Fruit fly (Drosophila melanogaster): ENCODE data around the gene CG7556.

CG7556 gene

dm6 chrX:19171926-19172325 lies 7.7 kb downstream of the CG7556 start:
- no peak for TF ChIP-seq Crg-1 (GFP tag; optimal IDR thresholded peaks at IDR 0.05)
- TF ChIP-seq CG12768 (GFP tag; optimal IDR thresholded peaks at IDR 0.05), result no peak
- no peak for TF ChIP-seq bab1 (GFP tag; optimal IDR thresholded peaks at IDR 0.05)
- TF ChIP-seq CG7101 (tag; optimal IDR thresholded peaks at IDR 0.05), result no peak
- no peak for TF ChIP-seq CG14711 (tag; optimal IDR thresholded peaks at IDR 0.05)
- no peak for TF ChIP-seq Mnt (GFP tag; optimal IDR thresholded peaks at IDR 0.05)
- no peak for TF ChIP-seq pad (GFP tag; optimal IDR thresholded peaks at IDR 0.05)
- TF ChIP-seq ovo (GFP tag; optimal IDR thresholded peaks at IDR 0.05), result no peak
- no peak for TF ChIP-seq tj (GFP tag; optimal IDR thresholded peaks at IDR 0.05)
- no peak for TF ChIP-seq CG11617 (GFP tag; optimal IDR thresholded peaks at IDR 0.05)
- no peak for TF ChIP-seq CG7045 (GFP tag; optimal IDR thresholded peaks at IDR 0.05)
- TF ChIP-seq CG33017 (tag; optimal IDR thresholded peaks at IDR 0.05), result no peak
- no peak for TF ChIP-seq kay (GFP tag; ENCODE audit: borderline replicate concordance)
- no peak for TF ChIP-seq Clk (GFP tag; optimal IDR thresholded peaks at IDR 0.05)

dm6 chrX:19170791-19171190 lies 8.8 kb downstream of the CG7556 start, which contains the start of gene Inx5:
Inx5 (minus strand) TSS chrX:19170883.
- TF ChIP-seq CG1620 (GFP tag; optimal IDR thresholded peaks at IDR 0.05) (no peak), CG7101 (tag; optimal IDR thresholded peaks at IDR 0.05) (no peak), toe (GFP tag; optimal IDR thresholded peaks at IDR 0.05) (no peak), cic (GFP tag; optimal IDR thresholded peaks at IDR 0.05) (no peak), kay (GFP tag; ENCODE audit: borderline replicate concordance) (no peak), Crg-1 (GFP tag; optimal IDR thresholded peaks at IDR 0.05) (no peak), CG7045 (GFP tag; optimal IDR thresholded peaks at IDR 0.05) (no peak), ovo (GFP tag; optimal IDR thresholded peaks at IDR 0.05) (no peak), tj (GFP tag; optimal IDR thresholded peaks at IDR 0.05) (no peak), cnc (optimal IDR thresholded peaks at IDR 0.05) (no peak), Mnt (GFP tag; optimal IDR thresholded peaks at IDR 0.05) (no peak), CG12768 (GFP tag; optimal IDR thresholded peaks at IDR 0.05) (no peak), CG11617 (GFP tag; optimal IDR thresholded peaks at IDR 0.05) (no peak), pad (GFP tag; optimal IDR thresholded peaks at IDR 0.05) (no peak), bab1 (GFP tag; optimal IDR thresholded peaks at IDR 0.05) (no peak), CG5204 (GFP tag; optimal IDR thresholded peaks at IDR 0.05) (no peak), CG14711 (tag; optimal IDR thresholded peaks at IDR 0.05) (no peak)

- TF ChIP-seq pad (GFP tag; optimal IDR thresholded peaks at IDR 0.05) (no peak), CG1620 (GFP tag; optimal IDR thresholded peaks at IDR 0.05) (no peak), tj (GFP tag; optimal IDR thresholded peaks at IDR 0.05) (peak; percentile 1), Hr96 (GFP tag; optimal IDR thresholded peaks at IDR 0.05) (no peak), toe (GFP tag; optimal IDR thresholded peaks at IDR 0.05) (no peak), CG14711 (tag; optimal IDR thresholded peaks at IDR 0.05) (no peak), Crg-1 (GFP tag; optimal IDR thresholded peaks at IDR 0.05) (no peak), CG7101 (tag; optimal IDR thresholded peaks at IDR 0.05) (no peak), CG12768 (GFP tag; optimal IDR thresholded peaks at IDR 0.05) (no peak), Clk (GFP tag; optimal IDR thresholded peaks at IDR 0.05) (no peak), CG33017 (tag; optimal IDR thresholded peaks at IDR 0.05) (no peak), cnc (optimal IDR thresholded peaks at IDR 0.05) (no peak), kay (GFP tag; ENCODE audit: borderline replicate concordance) (peak; percentile 91), CG5204 (GFP tag; optimal IDR thresholded peaks at IDR 0.05) (no peak), Mnt (GFP tag; optimal IDR thresholded peaks at IDR 0.05) (peak; percentile 73), ovo (GFP tag; optimal IDR thresholded peaks at IDR 0.05) (no peak), CG11617 (GFP tag; optimal IDR thresholded peaks at IDR 0.05) (no peak), bab1 (GFP tag; optimal IDR thresholded peaks at IDR 0.05) (no peak), cic (GFP tag; optimal IDR thresholded peaks at IDR 0.05) (peak; percentile 83), CG7045 (GFP tag; optimal IDR thresholded peaks at IDR 0.05) (no peak)
These were observed 11.8 kb downstream of the CG7556 start for dm6 chrX:19167586-19168403.

- TF ChIP-seq toe (GFP tag; optimal IDR thresholded peaks at IDR 0.05) (no peak), CG33017 (tag; optimal IDR thresholded peaks at IDR 0.05) (no peak), CG12768 (GFP tag; optimal IDR thresholded peaks at IDR 0.05) (no peak), bab1 (GFP tag; optimal IDR thresholded peaks at IDR 0.05) (no peak), CG7045 (GFP tag; optimal IDR thresholded peaks at IDR 0.05) (no peak), Hr96 (GFP tag; optimal IDR thresholded peaks at IDR 0.05) (no peak), CG5204 (GFP tag; optimal IDR thresholded peaks at IDR 0.05) (no peak), Mnt (GFP tag; optimal IDR thresholded peaks at IDR 0.05) (no peak), CG14711 (tag; optimal IDR thresholded peaks at IDR 0.05) (no peak), Crg-1 (GFP tag; optimal IDR thresholded peaks at IDR 0.05) (no peak), Clk (GFP tag; optimal IDR thresholded peaks at IDR 0.05) (no peak)
These were observed 12.5 kb downstream of the CG7556 start, which contains the start of gene RhoGAP18B for dm6 chrX:19167032-19167568. RhoGAP18B (minus strand) TSS chrX:19167082.

dm6 chrX:19166152-19166935 lies 13.3 kb downstream of the CG7556 start:
- TF ChIP-seq tj (GFP tag; optimal IDR thresholded peaks at IDR 0.05), result no peak
- no peak for TF ChIP-seq cic (GFP tag; optimal IDR thresholded peaks at IDR 0.05)
- no peak for TF ChIP-seq CG33017 (tag; optimal IDR thresholded peaks at IDR 0.05)
- TF ChIP-seq Clk (GFP tag; optimal IDR thresholded peaks at IDR 0.05), result no peak
- TF ChIP-seq CG5204 (GFP tag; optimal IDR thresholded peaks at IDR 0.05), result peak; percentile 50
- peak; percentile 6 for TF ChIP-seq CG11617 (GFP tag; optimal IDR thresholded peaks at IDR 0.05)
- TF ChIP-seq kay (GFP tag; ENCODE audit: borderline replicate concordance), result peak; percentile 85
- peak; percentile 18 for TF ChIP-seq CG14711 (tag; optimal IDR thresholded peaks at IDR 0.05)
- TF ChIP-seq CG7045 (GFP tag; optimal IDR thresholded peaks at IDR 0.05), result peak; percentile 11
- peak; percentile 41 for TF ChIP-seq CG7101 (tag; optimal IDR thresholded peaks at IDR 0.05)
- no peak for TF ChIP-seq ovo (GFP tag; optimal IDR thresholded peaks at IDR 0.05)
- peak; percentile 25 for TF ChIP-seq Hr96 (GFP tag; optimal IDR thresholded peaks at IDR 0.05)
- no peak for TF ChIP-seq CG12768 (GFP tag; optimal IDR thresholded peaks at IDR 0.05)
- TF ChIP-seq CG1620 (GFP tag; optimal IDR thresholded peaks at IDR 0.05), result no peak
- peak; percentile 20 for TF ChIP-seq pad (GFP tag; optimal IDR thresholded peaks at IDR 0.05)
- peak; percentile 28 for TF ChIP-seq bab1 (GFP tag; optimal IDR thresholded peaks at IDR 0.05)
- no peak for TF ChIP-seq cnc (optimal IDR thresholded peaks at IDR 0.05)
- no peak for TF ChIP-seq Crg-1 (GFP tag; optimal IDR thresholded peaks at IDR 0.05)
- no peak for TF ChIP-seq Mnt (GFP tag; optimal IDR thresholded peaks at IDR 0.05)
- no peak for TF ChIP-seq toe (GFP tag; optimal IDR thresholded peaks at IDR 0.05)

Data from whole organism, adult.